Worm (Caenorhabditis elegans) whole organism, late embryonic: ENCODE data around the gene rabx-5.

Experiments used
- ama-1 ChIP-seq: fragments of 150-350 bp; optimal IDR thresholded peaks from 2 replicates; lab custom pipeline; 2014
- ceh-19 ChIP-seq: fragments of 200-800 bp; sonication (Bioruptor generic); optimal IDR thresholded peaks from 2 replicates; lab custom pipeline; 2018; ENCODE audit warnings: mild to moderate bottlenecking, missing genetic modification characterization, missing compliant biosample characterization
- dmd-4 ChIP-seq: sonication (generic microtip); optimal IDR thresholded peaks from 2 replicates; lab custom pipeline; 2016; ENCODE audit warnings: borderline replicate concordance, missing genetic modification characterization, missing compliant biosample characterization
- ets-4 ChIP-seq: sonication (generic microtip); optimal IDR thresholded peaks from 2 replicates; lab custom pipeline; 2016; ENCODE audit warnings: missing genetic modification characterization, missing compliant biosample characterization
- nfya-1 ChIP-seq: sonication (generic microtip); optimal IDR thresholded peaks from 2 replicates; lab custom pipeline; 2017; ENCODE audit warnings: missing genetic modification characterization, mild to moderate bottlenecking, missing compliant biosample characterization, antibody characterized with exemption, moderate library complexity
- nhr-232 ChIP-seq: sonication (generic microtip); optimal IDR thresholded peaks from 2 replicates; lab custom pipeline; 2016; ENCODE audit warnings: missing genetic modification characterization, missing compliant biosample characterization
- pqm-1 ChIP-seq: sonication (generic microtip); optimal IDR thresholded peaks from 2 replicates; lab custom pipeline; 2016; ENCODE audit warnings: missing genetic modification characterization, missing compliant biosample characterization

DNA sequence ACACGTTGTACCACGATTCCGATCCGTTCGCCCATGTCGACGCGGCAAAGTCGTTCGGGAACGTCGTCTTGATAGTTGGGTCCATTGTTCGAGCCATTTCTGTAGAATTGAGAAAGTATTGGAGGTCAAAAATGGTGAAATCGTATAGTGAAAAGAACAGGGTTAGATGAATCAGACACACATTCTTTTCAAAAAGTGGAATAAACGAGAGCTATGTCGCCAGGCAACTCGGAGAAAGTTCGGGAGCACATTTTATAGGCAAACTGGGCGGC, 28.2 kb downstream of the rabx-5 start, which contains the start of gene Y39A1A.9:
- TF ChIP-seq ama-1 (lab: Kevin White, UChicago), result no peak
- TF ChIP-seq pqm-1 (tag; lab: Kevin White, UChicago), result no peak
- TF ChIP-seq nhr-232 (tag; lab: Kevin White, UChicago), result no peak
- TF ChIP-seq nfya-1, result no peak
- TF ChIP-seq ceh-19, result no peak
- TF ChIP-seq dmd-4 (tag; lab: Kevin White, UChicago), result no peak
- no peak for TF ChIP-seq ets-4 (tag; lab: Kevin White, UChicago)
